Worm (Caenorhabditis elegans) whole organism, L1 larva: ENCODE measurements around the gene F53F4.18.

Source experiments
- efl-1 ChIP-seq, 4 experiments: fragments of 150-350 bp; optimal IDR thresholded peaks in 3 of 4; peaks in 1 of 4; 1 replicate in 1 of 4; 2 replicates in 3 of 4; lab custom pipeline; 2014; ENCODE audit warnings: missing biosample characterization in 2 of 4, missing genetic modification characterization in 2 of 4, missing genetic modification reagents in 2 of 4
- fkh-8 ChIP-seq: sonication (generic microtip); optimal IDR thresholded peaks from 2 replicates; lab custom pipeline; 2016; ENCODE audit warnings: mild to moderate bottlenecking, missing genetic modification characterization, missing compliant biosample characterization
- ztf-4 ChIP-seq: fragments of 150-350 bp; optimal IDR thresholded peaks from 2 replicates; lab custom pipeline; 2014; ENCODE audit warnings: missing biosample characterization, missing genetic modification characterization

DNA sequence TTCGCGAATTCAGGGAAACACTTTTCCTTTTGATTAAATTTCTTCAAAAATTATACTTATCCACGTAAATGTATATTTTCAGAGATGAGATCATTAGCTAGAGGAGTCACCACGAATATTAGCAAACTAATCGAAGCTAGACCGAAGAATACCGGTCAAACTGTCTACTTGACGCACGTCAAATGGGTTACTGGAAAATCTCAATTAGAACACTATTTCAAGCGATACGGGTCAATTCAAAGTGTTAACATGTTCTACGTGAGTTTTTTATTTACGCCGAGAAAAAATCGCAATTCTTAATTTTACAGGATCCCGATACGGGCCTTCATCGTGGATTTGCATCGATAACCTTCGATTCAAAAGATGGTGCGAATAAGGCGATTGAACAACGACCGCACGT lies 24.1 kb upstream of the F53F4.18 start, which contains the start of gene slrp-1:
- TF ChIP-seq ztf-4, result no peak
- TF ChIP-seq efl-1 (optimal IDR thresholded peaks at IDR 0.05; lab: Kevin White, UChicago), result no peak
- TF ChIP-seq efl-1 (GFP tag; optimal IDR thresholded peaks at IDR 0.05 in 1 of 2; lab: Kevin White, UChicago), result peak in 1 of 2 experiments; percentile 79
- TF ChIP-seq fkh-8, result no peak
